Fruit fly (Drosophila melanogaster) whole organism, prepupa: ENCODE results near the gene CG43246.

ENCODE experiments used
- Blimp-1 ChIP-seq: fragments of 200-800 bp; sonication (Bioruptor generic); optimal IDR thresholded peaks from 3 replicates; lab custom pipeline; 2017; ENCODE audit warnings: missing biosample characterization, missing genetic modification characterization, mild to moderate bottlenecking, moderate library complexity, missing genetic modification reagents
- CG10631 ChIP-seq: fragments of 200-800 bp; sonication (Bioruptor generic); optimal IDR thresholded peaks from 2 replicates; lab custom pipeline; 2016; ENCODE audit warnings: missing biosample characterization, missing genetic modification characterization
- CG10669 ChIP-seq: fragments of 200-800 bp; sonication (Bioruptor generic); optimal IDR thresholded peaks from 3 replicates; lab custom pipeline; 2018; ENCODE audit warnings: missing biosample characterization, mild to moderate bottlenecking, missing genetic modification characterization, moderate library complexity
- CG11294 ChIP-seq: fragments of 200-800 bp; sonication (Bioruptor generic); IDR thresholded peaks from 2 replicates; pipeline ENCODE4 v1.3.6; 2022; ENCODE audit warnings: missing biosample characterization, missing genetic modification characterization
- CG11762 ChIP-seq: fragments of 200-800 bp; sonication (Bioruptor generic); optimal IDR thresholded peaks from 3 replicates; lab custom pipeline; 2016; ENCODE audit warnings: missing biosample characterization, missing genetic modification characterization; ENCODE audit not compliant: insufficient read depth
- CG15336 ChIP-seq: fragments of 200-800 bp; sonication (Bioruptor generic); IDR thresholded peaks from 2 replicates; pipeline ENCODE4 v1.3.6; 2022; ENCODE audit warnings: missing biosample characterization, missing genetic modification characterization
- CG1621 ChIP-seq: fragments of 200-800 bp; sonication (Bioruptor generic); optimal IDR thresholded peaks from 3 replicates; lab custom pipeline; 2018; ENCODE audit warnings: missing biosample characterization, mild to moderate bottlenecking, missing genetic modification characterization
- CG34406 ChIP-seq: fragments of 200-800 bp; sonication (Bioruptor generic); optimal IDR thresholded peaks from 3 replicates; lab custom pipeline; 2016; ENCODE audit warnings: missing biosample characterization, missing genetic modification characterization
- CG3919 ChIP-seq: fragments of 200-800 bp; sonication (Bioruptor generic); optimal IDR thresholded peaks from 3 replicates; lab custom pipeline; 2016; ENCODE audit warnings: missing biosample characterization, missing genetic modification characterization
- CG6163 ChIP-seq: fragments of 200-800 bp; sonication (Bioruptor generic); IDR thresholded peaks from 3 replicates; pipeline ENCODE4 v1.3.6; 2022; ENCODE audit warnings: missing biosample characterization, missing genetic modification characterization
- CG6276 ChIP-seq: fragments of 200-800 bp; sonication (Bioruptor generic); optimal IDR thresholded peaks from 2 replicates; lab custom pipeline; 2017; ENCODE audit warnings: missing biosample characterization, mild to moderate bottlenecking, missing genetic modification characterization
- CG6792 ChIP-seq: fragments of 200-800 bp; sonication (Bioruptor generic); optimal IDR thresholded peaks from 3 replicates; lab custom pipeline; 2016; ENCODE audit warnings: missing biosample characterization, missing genetic modification characterization
- CG6808 ChIP-seq: fragments of 200-800 bp; sonication (Bioruptor generic); optimal IDR thresholded peaks from 3 replicates; lab custom pipeline; 2017; ENCODE audit warnings: missing biosample characterization, missing genetic modification characterization, mild to moderate bottlenecking, moderate library complexity, missing genetic modification reagents
- CG7368 ChIP-seq: fragments of 200-800 bp; sonication (Bioruptor generic); optimal IDR thresholded peaks from 3 replicates; lab custom pipeline; 2016; ENCODE audit warnings: missing biosample characterization, missing genetic modification characterization
- CG8119 ChIP-seq: fragments of 200-800 bp; sonication (Bioruptor generic); IDR thresholded peaks from 3 replicates; pipeline ENCODE4 v1.3.6; 2022; ENCODE audit warnings: missing biosample characterization, missing genetic modification characterization
- CG8632 ChIP-seq: fragments of 200-800 bp; sonication (Bioruptor generic); optimal IDR thresholded peaks from 3 replicates; lab custom pipeline; 2016; ENCODE audit warnings: missing biosample characterization, missing genetic modification characterization
- CG9139 ChIP-seq: fragments of 200-800 bp; sonication (Bioruptor generic); optimal IDR thresholded peaks from 3 replicates; lab custom pipeline; 2017; ENCODE audit warnings: missing biosample characterization, mild to moderate bottlenecking, missing genetic modification characterization
- Eip75B ChIP-seq: fragments of 200-800 bp; sonication (Bioruptor generic); optimal IDR thresholded peaks from 3 replicates; lab custom pipeline; 2016; ENCODE audit warnings: missing biosample characterization, missing genetic modification characterization
- Eip78C ChIP-seq: fragments of 200-800 bp; sonication (Bioruptor generic); peaks from one replicate; lab custom pipeline; 2016; ENCODE audit warnings: missing biosample characterization, missing genetic modification characterization
- Ets21C ChIP-seq: fragments of 200-800 bp; sonication (Bioruptor generic); optimal IDR thresholded peaks from 3 replicates; lab custom pipeline; 2016; ENCODE audit warnings: missing biosample characterization, missing genetic modification characterization
- Ets96B ChIP-seq: fragments of 200-800 bp; optimal IDR thresholded peaks from 2 replicates; lab custom pipeline; 2019; ENCODE audit warnings: missing biosample characterization, mild to moderate bottlenecking, missing genetic modification characterization, moderate library complexity
- Hr38 ChIP-seq: sonication (Bioruptor generic); optimal IDR thresholded peaks from 2 replicates; lab custom pipeline; 2016; ENCODE audit warnings: missing biosample characterization, missing genetic modification characterization
- Hr39 ChIP-seq: fragments of 200-800 bp; sonication (Bioruptor generic); optimal IDR thresholded peaks from 2 replicates; lab custom pipeline; 2016; ENCODE audit warnings: missing biosample characterization, missing genetic modification characterization
- Hr4 ChIP-seq: fragments of 200-800 bp; sonication (Bioruptor generic); optimal IDR thresholded peaks from 3 replicates; lab custom pipeline; 2016; ENCODE audit warnings: missing biosample characterization, missing genetic modification characterization
- Met ChIP-seq: fragments of 200-800 bp; sonication (Bioruptor generic); optimal IDR thresholded peaks from 3 replicates; lab custom pipeline; 2016; ENCODE audit warnings: missing biosample characterization, missing genetic modification characterization
- Smox ChIP-seq: fragments of 200-800 bp; sonication (Bioruptor generic); optimal IDR thresholded peaks from 3 replicates; lab custom pipeline; 2016; ENCODE audit warnings: missing biosample characterization, missing genetic modification characterization
- Sox14 ChIP-seq: fragments of 200-800 bp; sonication (Bioruptor generic); optimal IDR thresholded peaks from 3 replicates; lab custom pipeline; 2016; ENCODE audit warnings: missing biosample characterization, missing genetic modification characterization
- Sox15 ChIP-seq: fragments of 200-800 bp; sonication (Bioruptor generic); optimal IDR thresholded peaks from 3 replicates; lab custom pipeline; 2016; ENCODE audit warnings: missing biosample characterization, missing genetic modification characterization
- achi ChIP-seq: fragments of 200-800 bp; sonication (Bioruptor generic); optimal IDR thresholded peaks from 3 replicates; lab custom pipeline; 2016; ENCODE audit warnings: missing biosample characterization, missing genetic modification characterization
- acj6 ChIP-seq: fragments of 200-800 bp; sonication (Bioruptor generic); optimal IDR thresholded peaks from 3 replicates; lab custom pipeline; 2016; ENCODE audit warnings: missing biosample characterization, missing genetic modification characterization
- cyc ChIP-seq: fragments of 200-800 bp; sonication (Bioruptor generic); optimal IDR thresholded peaks from 3 replicates; lab custom pipeline; 2016; ENCODE audit warnings: missing biosample characterization, missing genetic modification characterization
- dac ChIP-seq: fragments of 200-800 bp; sonication (Bioruptor generic); optimal IDR thresholded peaks from 2 replicates; lab custom pipeline; 2017; ENCODE audit warnings: missing biosample characterization, mild to moderate bottlenecking, missing genetic modification characterization
- dsx ChIP-seq: fragments of 200-800 bp; optimal IDR thresholded peaks from 3 replicates; lab custom pipeline; 2019; ENCODE audit warnings: missing biosample characterization, mild to moderate bottlenecking, missing genetic modification characterization, moderate library complexity; ENCODE audit not compliant: poor library complexity, severe bottlenecking
- eg ChIP-seq: fragments of 200-800 bp; sonication (Bioruptor generic); IDR thresholded peaks from 3 replicates; pipeline ENCODE4 v1.3.6; 2022; ENCODE audit warnings: missing biosample characterization, missing genetic modification characterization
- esn ChIP-seq: fragments of 200-800 bp; sonication (Bioruptor generic); optimal IDR thresholded peaks from 2 replicates; lab custom pipeline; 2016; ENCODE audit warnings: missing biosample characterization, mild to moderate bottlenecking, missing genetic modification characterization, moderate library complexity
- fd59A ChIP-seq: fragments of 200-800 bp; sonication (Bioruptor generic); optimal IDR thresholded peaks from 2 replicates; lab custom pipeline; 2017; ENCODE audit warnings: missing biosample characterization, mild to moderate bottlenecking, missing genetic modification characterization, missing genetic modification reagents
- fd85E ChIP-seq: fragments of 200-800 bp; sonication (Bioruptor generic); optimal IDR thresholded peaks from 3 replicates; lab custom pipeline; 2016; ENCODE audit warnings: missing biosample characterization, missing genetic modification characterization
- fkh ChIP-seq: fragments of 200-800 bp; sonication (Bioruptor generic); optimal IDR thresholded peaks from 3 replicates; lab custom pipeline; 2017; ENCODE audit warnings: missing biosample characterization, mild to moderate bottlenecking, missing genetic modification characterization, moderate library complexity
- lz ChIP-seq: fragments of 200-800 bp; sonication (Bioruptor generic); optimal IDR thresholded peaks from 3 replicates; lab custom pipeline; 2016; ENCODE audit warnings: missing biosample characterization, missing genetic modification characterization
- net ChIP-seq: fragments of 200-800 bp; sonication (Bioruptor generic); optimal IDR thresholded peaks from 3 replicates; lab custom pipeline; 2016; ENCODE audit warnings: missing biosample characterization, missing genetic modification characterization
- pdm3 ChIP-seq: fragments of 200-800 bp; sonication (Bioruptor generic); optimal IDR thresholded peaks from 3 replicates; lab custom pipeline; 2016; ENCODE audit warnings: missing biosample characterization, missing genetic modification characterization
- salr ChIP-seq, 2 experiments: fragments of 200-800 bp; sonication (Bioruptor generic); optimal IDR thresholded peaks; 3 replicates each; lab custom pipeline; 2016 to 2018; ENCODE audit warnings: missing biosample characterization in 2 of 2, missing genetic modification characterization in 2 of 2, mild to moderate bottlenecking in 1 of 2
- ss ChIP-seq, 2 experiments: fragments of 200-800 bp; sonication (Bioruptor generic); optimal IDR thresholded peaks; 2 replicates in 1 of 2; 3 replicates in 1 of 2; lab custom pipeline; 2017 to 2018; ENCODE audit warnings: mild to moderate bottlenecking in 2 of 2, missing biosample characterization in 2 of 2, missing genetic modification characterization in 2 of 2, moderate library complexity in 1 of 2
- svp ChIP-seq: fragments of 200-800 bp; sonication (Bioruptor generic); peaks from one replicate; lab custom pipeline; 2016; ENCODE audit warnings: missing biosample characterization, missing genetic modification characterization
- vri ChIP-seq: fragments of 200-800 bp; sonication (Bioruptor generic); optimal IDR thresholded peaks from 3 replicates; lab custom pipeline; 2016; ENCODE audit warnings: missing biosample characterization, mild to moderate bottlenecking, missing genetic modification characterization

The CG43246 gene

dm6 chr3L:14549215-14549614, 12.8 kb downstream of the CG43246 start:
- TF ChIP-seq fkh (GFP tag; lab: Kevin White, UChicago) (peak; percentile 64), Sox15 (GFP tag; lab: Kevin White, UChicago) (no peak), cyc (GFP tag; lab: Kevin White, UChicago) (no peak), salr (GFP tag; optimal IDR thresholded peaks at IDR 0.05; lab: Kevin White, UChicago) (no peak)
- TF ChIP-seq, all 60 proteins: peak for 1

dm6 chr3L:14549958-14550357, 13.5 kb downstream of the CG43246 start:
- no peak for TF ChIP-seq pdm3
- no peak for TF ChIP-seq Met (GFP tag; lab: Kevin White, UChicago)
- TF ChIP-seq Smox (GFP tag; lab: Kevin White, UChicago) = no peak
- no peak for TF ChIP-seq eg (GFP tag; lab: Robert Waterston, UW)
- TF ChIP-seq Ets96B (tag; lab: Kevin White, UChicago) = no peak
- no peak for TF ChIP-seq CG11294 (GFP tag; lab: Robert Waterston, UW)
- no peak for TF ChIP-seq achi (GFP tag; lab: Kevin White, UChicago)

- TF ChIP-seq CG10631 (GFP tag; lab: Kevin White, UChicago) (peak; percentile 89), acj6 (peak; percentile 94), fd85E (GFP tag; lab: Kevin White, UChicago) (peak; percentile 85), CG34406 (GFP tag; lab: Kevin White, UChicago) (peak; percentile 94), fd59A (GFP tag; lab: Kevin White, UChicago) (peak; percentile 87), lz (GFP tag; lab: Kevin White, UChicago) (peak; percentile 96), net (peak; percentile 95), eg (GFP tag; lab: Robert Waterston, UW) (peak; percentile 88), Eip75B (GFP tag; lab: Kevin White, UChicago) (peak; percentile 97), Hr38 (GFP tag; lab: Kevin White, UChicago) (no peak), CG9139 (GFP tag; lab: Kevin White, UChicago) (peak; percentile 91), Blimp-1 (peak; percentile 83), achi (GFP tag; lab: Kevin White, UChicago) (peak; percentile 93), Eip78C (GFP tag; lab: Kevin White, UChicago) (peak; percentile 99), ss (GFP tag; optimal IDR thresholded peaks at IDR 0.05; lab: Kevin White, UChicago) (peak; percentile 94 to 95), CG6808 (peak; percentile 93), esn (GFP tag; lab: Kevin White, UChicago) (peak; percentile 98), Ets96B (tag; lab: Kevin White, UChicago) (peak; percentile 91), CG11762 (peak; percentile 93), Hr39 (GFP tag; lab: Kevin White, UChicago) (peak; percentile 94), pdm3 (peak; percentile 95), CG6276 (GFP tag; lab: Kevin White, UChicago) (peak; percentile 89), dsx (GFP tag; lab: Kevin White, UChicago) (peak; percentile 92), Smox (GFP tag; lab: Kevin White, UChicago) (peak; percentile 94), CG8632 (GFP tag; lab: Kevin White, UChicago) (peak; percentile 93), dac (GFP tag; lab: Kevin White, UChicago) (peak; percentile 70), vri (GFP tag; lab: Kevin White, UChicago) (peak; percentile 94), fkh (GFP tag; lab: Kevin White, UChicago) (peak; percentile 70), CG15336 (GFP tag; lab: Robert Waterston, UW) (peak; percentile 96), CG3919 (peak; percentile 94), svp (GFP tag; lab: Kevin White, UChicago) (peak; percentile 99), CG6163 (GFP tag; lab: Robert Waterston, UW) (peak; percentile 88), cyc (GFP tag; lab: Kevin White, UChicago) (peak; percentile 92), CG10669 (peak; percentile 87), salr (GFP tag; optimal IDR thresholded peaks at IDR 0.05; lab: Kevin White, UChicago) (peak; percentile 73 to 90), CG8119 (GFP tag; lab: Robert Waterston, UW) (peak; percentile 94), CG6792 (GFP tag; lab: Kevin White, UChicago) (peak; percentile 96), CG1621 (tag; lab: Kevin White, UChicago) (peak; percentile 88), Sox14 (GFP tag; lab: Kevin White, UChicago) (peak; percentile 96), Sox15 (GFP tag; lab: Kevin White, UChicago) (peak; percentile 91), Hr4 (GFP tag; lab: Kevin White, UChicago) (peak; percentile 95), CG7368 (GFP tag; lab: Kevin White, UChicago) (peak; percentile 90), Met (GFP tag; lab: Kevin White, UChicago) (peak; percentile 97), Ets21C (GFP tag; lab: Kevin White, UChicago) (peak; percentile 93)
Measured at dm6 chr3L:14550839-14551415, 14.5 kb downstream of the CG43246 start, which contains the start of gene Gbs-70E. Gbs-70E (minus strand) TSS chr3L:14550975.
